Worm (Caenorhabditis elegans) whole organism, young adult: Measurements from ENCODE around the gene fat-6.

ENCODE experiments used
- ceh-40 ChIP-seq: fragments of 200-800 bp; sonication (Bioruptor generic); IDR thresholded peaks from 2 replicates; pipeline ENCODE4 v1.3.6; 2022; ENCODE audit warnings: missing genetic modification characterization, missing compliant biosample characterization
- mcd-1 ChIP-seq: fragments of 200-800 bp; sonication (Bioruptor generic); IDR thresholded peaks from 2 replicates; pipeline ENCODE4 v1.3.6; 2022; ENCODE audit warnings: missing genetic modification reagents, missing genetic modification characterization, missing compliant biosample characterization
- snpc-4 ChIP-seq, 5 experiments: fragments of 150-350 bp in 1 of 5; sonication (generic microtip) in 4 of 5; optimal IDR thresholded peaks; 2 replicates each; lab custom pipeline; 2014 to 2018; ENCODE audit warnings: missing genetic modification characterization in 5 of 5, missing biosample characterization in 3 of 5, antibody characterized with exemption in 2 of 5, mild to moderate bottlenecking in 2 of 5, missing compliant biosample characterization in 2 of 5, missing genotype in 2 of 5, moderate library complexity in 2 of 5, missing genetic modification reagents in 1 of 5
- tbp1 ChIP-seq: fragments of 200-800 bp; sonication (Bioruptor generic); optimal IDR thresholded peaks from 2 replicates; lab custom pipeline; 2018; ENCODE audit warnings: mild to moderate bottlenecking, missing genetic modification characterization, missing compliant biosample characterization

- TF ChIP-seq tbp1 (GFP tag; lab: Kevin White, UChicago) (peak; percentile 64), snpc-4 (GFP tag; optimal IDR thresholded peaks at IDR 0.05; lab: Kevin White, UChicago) (no peak), snpc-4 (tag; optimal IDR thresholded peaks at IDR 0.05; lab: Kevin White, UChicago) (peak in 1 of 4 experiments; percentile 44), ceh-40 (0 out of 2 replicates have a peak, but pooled peaks have one; percentile 26), mcd-1 (peak; percentile 70)
These were observed 40.9 kb upstream of the fat-6 start for ce11 chrIV:11956387-11956786.
